Worm (Caenorhabditis elegans) whole organism, L3 larva: ENCODE measurements around the gene E02H1.6.

Experiments used
- R02D3.7 ChIP-seq: fragments of 150-350 bp; optimal IDR thresholded peaks from 2 replicates; lab custom pipeline; 2014; ENCODE audit warnings: missing biosample characterization, missing genetic modification characterization
- ZK546.5 ChIP-seq: sonication (generic microtip); optimal IDR thresholded peaks from 2 replicates; lab custom pipeline; 2017; ENCODE audit warnings: missing biosample characterization, missing genetic modification characterization
- aly-2 ChIP-seq: fragments of 150-350 bp; optimal IDR thresholded peaks from 2 replicates; lab custom pipeline; 2014; ENCODE audit warnings: missing biosample characterization, missing genetic modification characterization
- ama-1 ChIP-seq: fragments of 150-350 bp; optimal IDR thresholded peaks from 2 replicates; lab custom pipeline; 2018
- ceh-16 ChIP-seq: sonication (generic microtip); optimal IDR thresholded peaks from 2 replicates; lab custom pipeline; 2017; ENCODE audit warnings: missing biosample characterization, missing genetic modification characterization
- ceh-82 ChIP-seq: fragments of 150-350 bp; optimal IDR thresholded peaks from 2 replicates; lab custom pipeline; 2014; ENCODE audit warnings: missing biosample characterization, missing genetic modification characterization
- ceh-9 ChIP-seq: sonication (generic microtip); optimal IDR thresholded peaks from 2 replicates; lab custom pipeline; 2018; ENCODE audit warnings: missing biosample characterization, missing genetic modification characterization
- egl-27 ChIP-seq: sonication (generic microtip); optimal IDR thresholded peaks from 4 replicates; lab custom pipeline; 2017; ENCODE audit warnings: missing biosample characterization, missing genetic modification reagents, missing genetic modification characterization
- egl-5 ChIP-seq: fragments of 150-350 bp; optimal IDR thresholded peaks from 2 replicates; lab custom pipeline; 2017; ENCODE audit warnings: missing biosample characterization, missing genetic modification reagents, missing genetic modification characterization, inconsistent platforms
- elt-1 ChIP-seq: fragments of 150-350 bp; optimal IDR thresholded peaks from 2 replicates; lab custom pipeline; 2014; ENCODE audit warnings: missing biosample characterization, missing genetic modification characterization
- elt-2 ChIP-seq: sonication (generic microtip); optimal IDR thresholded peaks from 2 replicates; lab custom pipeline; 2016; ENCODE audit warnings: missing genetic modification reagents, mild to moderate bottlenecking, missing genetic modification characterization, missing compliant biosample characterization
- elt-3 ChIP-seq, 3 experiments: fragments of 150-350 bp in 1 of 3; sonication (generic microtip) in 2 of 3; optimal IDR thresholded peaks; 2 replicates in 2 of 3; 4 replicates in 1 of 3; lab custom pipeline; 2014 to 2017; ENCODE audit warnings: missing biosample characterization in 3 of 3, missing genetic modification characterization in 3 of 3
- eor-1 ChIP-seq, 2 experiments: fragments of 150-350 bp; optimal IDR thresholded peaks; 2 replicates each; lab custom pipeline; 2014 to 2018; ENCODE audit warnings: missing biosample characterization in 2 of 2, missing genetic modification characterization in 2 of 2
- fkh-10 ChIP-seq: sonication (generic microtip); optimal IDR thresholded peaks from 2 replicates; lab custom pipeline; 2017; ENCODE audit warnings: missing biosample characterization, missing genetic modification reagents, missing genetic modification characterization
- fkh-2 ChIP-seq: fragments of 150-350 bp; optimal IDR thresholded peaks from 2 replicates; lab custom pipeline; 2014; ENCODE audit warnings: missing biosample characterization, missing genetic modification reagents, missing genetic modification characterization
- fos-1 ChIP-seq: fragments of 150-350 bp; optimal IDR thresholded peaks from 2 replicates; lab custom pipeline; 2014; ENCODE audit warnings: missing biosample characterization, missing genetic modification characterization
- hmg-11 ChIP-seq: sonication (generic microtip); optimal IDR thresholded peaks from 2 replicates; lab custom pipeline; 2016; ENCODE audit warnings: missing genetic modification characterization, missing compliant biosample characterization
- jun-1 ChIP-seq: fragments of 150-350 bp; optimal IDR thresholded peaks from 2 replicates; lab custom pipeline; 2014; ENCODE audit warnings: missing biosample characterization, missing genetic modification reagents, missing genetic modification characterization
- lin-15B ChIP-seq: fragments of 150-350 bp; optimal IDR thresholded peaks from 2 replicates; lab custom pipeline; 2014; ENCODE audit warnings: missing biosample characterization, missing genetic modification characterization
- lin-39 ChIP-seq: fragments of 150-350 bp; optimal IDR thresholded peaks from 2 replicates; lab custom pipeline; 2018; ENCODE audit warnings: missing biosample characterization, missing genetic modification reagents, missing genetic modification characterization
- lsy-12 ChIP-seq: sonication (generic microtip); optimal IDR thresholded peaks from 2 replicates; lab custom pipeline; 2016; ENCODE audit warnings: mild to moderate bottlenecking, missing genetic modification characterization, missing compliant biosample characterization
- mdl-1 ChIP-seq: fragments of 150-350 bp; optimal IDR thresholded peaks from 2 replicates; lab custom pipeline; 2014; ENCODE audit warnings: missing biosample characterization, missing genetic modification characterization
- mml-1 ChIP-seq: fragments of 150-350 bp; sonication (generic microtip); optimal IDR thresholded peaks from 3 replicates; lab custom pipeline; 2014; ENCODE audit warnings: missing biosample characterization, missing genetic modification characterization
- nfya-1 ChIP-seq: sonication (generic microtip); optimal IDR thresholded peaks from 2 replicates; lab custom pipeline; 2017; ENCODE audit warnings: missing genetic modification characterization, mild to moderate bottlenecking, missing compliant biosample characterization, antibody characterized with exemption, moderate library complexity; ENCODE audit not compliant: insufficient read depth
- nhr-11 ChIP-seq: fragments of 150-350 bp; optimal IDR thresholded peaks from 2 replicates; lab custom pipeline; 2014; ENCODE audit warnings: missing biosample characterization, missing genetic modification characterization
- nhr-12 ChIP-seq: fragments of 150-350 bp; optimal IDR thresholded peaks from 2 replicates; lab custom pipeline; 2014; ENCODE audit warnings: missing biosample characterization, missing genetic modification characterization
- nhr-23 ChIP-seq: fragments of 150-350 bp; optimal IDR thresholded peaks from 2 replicates; lab custom pipeline; 2014; ENCODE audit warnings: missing biosample characterization, missing genetic modification reagents, missing genetic modification characterization
- nhr-237 ChIP-seq: fragments of 150-350 bp; optimal IDR thresholded peaks from 2 replicates; lab custom pipeline; 2014; ENCODE audit warnings: missing biosample characterization, missing genetic modification characterization
- nhr-25 ChIP-seq: sonication (generic microtip); optimal IDR thresholded peaks from 2 replicates; lab custom pipeline; 2017; ENCODE audit warnings: missing biosample characterization, missing genetic modification characterization
- nhr-28 ChIP-seq: fragments of 150-350 bp; optimal IDR thresholded peaks from 2 replicates; lab custom pipeline; 2014; ENCODE audit warnings: missing biosample characterization, missing genetic modification characterization
- nhr-43 ChIP-seq: sonication (generic microtip); optimal IDR thresholded peaks from 2 replicates; lab custom pipeline; 2016; ENCODE audit warnings: mild to moderate bottlenecking, missing genetic modification characterization, missing compliant biosample characterization; ENCODE audit not compliant: poor library complexity, severe bottlenecking
- nhr-67 ChIP-seq: fragments of 150-350 bp; optimal IDR thresholded peaks from 2 replicates; lab custom pipeline; 2014; ENCODE audit warnings: missing biosample characterization, missing genetic modification characterization
- nhr-76 ChIP-seq: fragments of 150-350 bp; sonication (generic microtip); optimal IDR thresholded peaks from 5 replicates; lab custom pipeline; 2014; ENCODE audit warnings: missing biosample characterization, missing genetic modification characterization
- nhr-77 ChIP-seq: fragments of 150-350 bp; optimal IDR thresholded peaks from 2 replicates; lab custom pipeline; 2014; ENCODE audit warnings: missing biosample characterization, missing genetic modification characterization
- pha-4 ChIP-seq: fragments of 150-350 bp; optimal IDR thresholded peaks from 2 replicates; lab custom pipeline; 2014; ENCODE audit warnings: missing biosample characterization, missing genetic modification reagents, missing genetic modification characterization
- pqm-1 ChIP-seq: fragments of 150-350 bp; optimal IDR thresholded peaks from 2 replicates; lab custom pipeline; 2017; ENCODE audit warnings: missing biosample characterization, missing genetic modification characterization, inconsistent platforms
- sea-2 ChIP-seq: fragments of 150-350 bp; sonication (generic microtip); optimal IDR thresholded peaks from 4 replicates; lab custom pipeline; 2014; ENCODE audit warnings: missing biosample characterization, missing genetic modification reagents, missing genetic modification characterization
- skn-1 ChIP-seq: fragments of 150-350 bp; optimal IDR thresholded peaks from 2 replicates; lab custom pipeline; 2014; ENCODE audit warnings: missing biosample characterization, missing genetic modification characterization
- snpc-4 ChIP-seq: fragments of 150-350 bp; optimal IDR thresholded peaks from 2 replicates; lab custom pipeline; 2014; ENCODE audit warnings: missing biosample characterization, missing genetic modification characterization
- tbx-2 ChIP-seq: sonication (generic microtip); optimal IDR thresholded peaks from 2 replicates; lab custom pipeline; 2016; ENCODE audit warnings: mild to moderate bottlenecking, missing genetic modification characterization, missing compliant biosample characterization
- unc-39 ChIP-seq: sonication (generic microtip); optimal IDR thresholded peaks from 4 replicates; lab custom pipeline; 2017; ENCODE audit warnings: missing biosample characterization, missing genetic modification characterization
- unc-62 ChIP-seq: fragments of 150-350 bp; sonication (generic microtip); optimal IDR thresholded peaks from 4 replicates; lab custom pipeline; 2014; ENCODE audit warnings: missing biosample characterization, missing genetic modification reagents, missing genetic modification characterization
- zag-1 ChIP-seq: fragments of 150-350 bp; optimal IDR thresholded peaks from 2 replicates; lab custom pipeline; 2014; ENCODE audit warnings: missing biosample characterization, missing genetic modification characterization
- ztf-11 ChIP-seq: fragments of 150-350 bp; optimal IDR thresholded peaks from 2 replicates; lab custom pipeline; 2014; ENCODE audit warnings: missing biosample characterization, missing genetic modification characterization
- ztf-4 ChIP-seq: fragments of 150-350 bp; optimal IDR thresholded peaks from 2 replicates; lab custom pipeline; 2014; ENCODE audit warnings: missing biosample characterization, missing genetic modification characterization

Gene E02H1.6

DNA sequence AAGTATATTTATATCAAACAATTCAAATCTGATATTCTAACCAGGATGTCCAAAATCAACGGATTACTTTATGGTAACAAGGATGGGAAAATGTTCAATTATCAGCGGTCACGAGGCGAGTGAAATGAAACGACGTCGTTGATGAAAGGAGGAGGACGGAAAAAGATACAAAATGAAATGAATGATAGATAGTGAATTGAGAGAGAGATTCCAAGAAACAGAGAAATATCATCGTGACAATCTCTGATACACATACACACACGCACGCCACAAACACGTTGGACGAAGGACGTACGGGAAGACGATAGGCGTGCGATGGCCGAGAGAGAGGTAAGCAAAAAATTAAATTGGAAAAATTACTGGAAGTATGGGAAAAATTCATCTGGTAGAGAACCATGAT, 4.6 kb downstream of the E02H1.6 start (continued):
- TF ChIP-seq nhr-76 (tag; lab: Kevin White, UChicago) (no peak), nhr-43 (tag; lab: Kevin White, UChicago) (peak; percentile 80), lin-15B (no peak), eor-1 (tag; optimal IDR thresholded peaks at IDR 0.05; lab: Kevin White, UChicago) (no peak), nfya-1 (peak; percentile 53), pha-4 (tag; lab: Kevin White, UChicago) (peak; percentile 28), ZK546.5 (tag; lab: Kevin White, UChicago) (no peak), elt-2 (peak; percentile 71), elt-1 (no peak), skn-1 (peak; percentile 2), ceh-82 (tag; lab: Kevin White, UChicago) (no peak), elt-3 (tag; optimal IDR thresholded peaks at IDR 0.05; lab: Kevin White, UChicago) (no peak), jun-1 (tag; lab: Kevin White, UChicago) (peak; percentile 70), unc-39 (no peak), ama-1 (lab: Kevin White, UChicago) (peak; percentile 81)
- TF ChIP-seq, all 47 proteins: peak for 16

DNA sequence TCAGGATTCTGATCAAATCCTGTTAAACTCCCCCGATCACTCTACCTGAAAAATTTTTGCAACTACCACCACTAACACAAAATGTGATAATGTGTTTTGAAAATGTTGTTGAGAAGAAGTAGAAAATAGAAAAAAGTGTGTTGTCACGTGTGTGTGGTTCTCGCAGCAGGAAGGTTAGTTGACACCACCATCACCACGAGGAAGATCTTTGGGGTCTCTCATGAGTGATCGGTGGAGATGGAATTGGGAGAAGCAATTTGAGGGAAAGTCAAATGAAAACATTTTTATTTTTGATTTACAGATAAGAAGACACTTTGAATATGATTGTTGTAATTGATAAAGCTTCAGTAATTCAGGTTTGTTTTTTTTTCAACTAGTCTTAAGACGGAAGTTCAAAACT, 5.2 kb downstream of the E02H1.6 start:
- TF ChIP-seq lsy-12 (tag; lab: Kevin White, UChicago) (no peak), tbx-2 (tag; lab: Kevin White, UChicago) (no peak), nhr-12 (no peak), pha-4 (tag; lab: Kevin White, UChicago) (peak; percentile 16), nhr-237 (tag; lab: Kevin White, UChicago) (no peak), nhr-77 (tag; lab: Kevin White, UChicago) (no peak), nhr-23 (peak; percentile 77), nhr-25 (tag; lab: Kevin White, UChicago) (peak; percentile 69), lin-39 (no peak), mml-1 (tag; lab: Kevin White, UChicago) (no peak), egl-5 (no peak), ztf-4 (tag; lab: Kevin White, UChicago) (no peak), sea-2 (GFP tag; lab: Kevin White, UChicago) (no peak), zag-1 (tag; lab: Kevin White, UChicago) (no peak), nhr-43 (tag; lab: Kevin White, UChicago) (peak; percentile 68), snpc-4 (tag; lab: Kevin White, UChicago) (no peak), aly-2 (tag; lab: Kevin White, UChicago) (no peak), ceh-16 (tag; lab: Kevin White, UChicago) (no peak), mdl-1 (tag; lab: Kevin White, UChicago) (peak; percentile 40), elt-2 (peak; percentile 53), nhr-28 (tag; lab: Kevin White, UChicago) (no peak), nhr-11 (tag; lab: Kevin White, UChicago) (peak; percentile 79), egl-27 (tag; lab: Kevin White, UChicago) (no peak), skn-1 (no peak), jun-1 (tag; lab: Kevin White, UChicago) (peak; percentile 41), eor-1 (tag; optimal IDR thresholded peaks at IDR 0.05; lab: Kevin White, UChicago) (no peak), ceh-82 (tag; lab: Kevin White, UChicago) (no peak), pqm-1 (tag; lab: Kevin White, UChicago) (peak; percentile 45), hmg-11 (tag; lab: Kevin White, UChicago) (no peak), fos-1 (tag; lab: Kevin White, UChicago) (no peak), lin-15B (no peak), elt-3 (tag; optimal IDR thresholded peaks at IDR 0.05; lab: Kevin White, UChicago) (no peak), ama-1 (lab: Kevin White, UChicago) (peak; percentile 77), ceh-9 (no peak), elt-1 (peak; percentile 83), nhr-67 (tag; lab: Kevin White, UChicago) (no peak), fkh-10 (GFP tag; lab: Kevin White, UChicago) (no peak), nfya-1 (peak; percentile 26), ztf-11 (tag; lab: Kevin White, UChicago) (no peak), unc-62 (GFP tag; lab: Kevin White, UChicago) (no peak), fkh-2 (no peak), R02D3.7 (no peak)
